Worm (Caenorhabditis elegans): ENCODE results near the gene pld-1.

- TF ChIP-seq lin-39 (tag; optimal IDR thresholded peaks at IDR 0.05) = no peak
- TF ChIP-seq R02D3.7 (tag; optimal IDR thresholded peaks at IDR 0.05) = no peak
- TF ChIP-seq lin-15B (tag; optimal IDR thresholded peaks at IDR 0.05) = no peak
- TF ChIP-seq skn-1 (tag; optimal IDR thresholded peaks at IDR 0.05) = no peak
- TF ChIP-seq ZK546.5 (tag; optimal IDR thresholded peaks at IDR 0.05) = no peak
- no peak for TF ChIP-seq unc-39 (tag; optimal IDR thresholded peaks at IDR 0.05)
- no peak for TF ChIP-seq jun-1 (tag; optimal IDR thresholded peaks at IDR 0.05)
- no peak for TF ChIP-seq ama-1 (optimal IDR thresholded peaks at IDR 0.05)
- no peak for TF ChIP-seq pha-4 (GFP tag; IDR thresholded peaks at IDR 0.05)
- no peak for TF ChIP-seq pha-4 (tag; optimal IDR thresholded peaks at IDR 0.05)
- TF ChIP-seq fkh-10 (GFP tag; optimal IDR thresholded peaks at IDR 0.05) = no peak
- TF ChIP-seq ceh-20 (GFP tag; IDR thresholded peaks at IDR 0.05) = no peak
- no peak for TF ChIP-seq daf-12 (tag; optimal IDR thresholded peaks at IDR 0.05)
- TF ChIP-seq nhr-77 (tag; optimal IDR thresholded peaks at IDR 0.05) = no peak
Measured at ce11 chrII:5131800-5132199, 40.3 kb upstream of the pld-1 start.

Measured in whole organism, L4 larva.